Fruit fly (Drosophila melanogaster) whole organism, prepupa: Measurements from ENCODE around the gene CG13920.

Source experiments
- Blimp-1 ChIP-seq: fragments of 200-800 bp; sonication (Bioruptor generic); optimal IDR thresholded peaks from 3 replicates; lab custom pipeline; 2017; ENCODE audit warnings: missing biosample characterization, missing genetic modification characterization, mild to moderate bottlenecking, moderate library complexity, missing genetic modification reagents
- CG10631 ChIP-seq: fragments of 200-800 bp; sonication (Bioruptor generic); optimal IDR thresholded peaks from 2 replicates; lab custom pipeline; 2016; ENCODE audit warnings: missing biosample characterization, missing genetic modification characterization
- CG10669 ChIP-seq: fragments of 200-800 bp; sonication (Bioruptor generic); optimal IDR thresholded peaks from 3 replicates; lab custom pipeline; 2018; ENCODE audit warnings: missing biosample characterization, mild to moderate bottlenecking, missing genetic modification characterization, moderate library complexity
- CG11294 ChIP-seq: fragments of 200-800 bp; sonication (Bioruptor generic); IDR thresholded peaks from 2 replicates; pipeline ENCODE4 v1.3.6; 2022; ENCODE audit warnings: missing biosample characterization, missing genetic modification characterization
- CG11762 ChIP-seq: fragments of 200-800 bp; sonication (Bioruptor generic); optimal IDR thresholded peaks from 3 replicates; lab custom pipeline; 2016; ENCODE audit warnings: missing biosample characterization, missing genetic modification characterization; ENCODE audit not compliant: insufficient read depth
- CG15336 ChIP-seq: fragments of 200-800 bp; sonication (Bioruptor generic); IDR thresholded peaks from 2 replicates; pipeline ENCODE4 v1.3.6; 2022; ENCODE audit warnings: missing biosample characterization, missing genetic modification characterization
- CG1621 ChIP-seq: fragments of 200-800 bp; sonication (Bioruptor generic); optimal IDR thresholded peaks from 3 replicates; lab custom pipeline; 2018; ENCODE audit warnings: missing biosample characterization, mild to moderate bottlenecking, missing genetic modification characterization
- CG3032 ChIP-seq: fragments of 200-800 bp; optimal IDR thresholded peaks from 2 replicates; lab custom pipeline; 2019; ENCODE audit warnings: missing biosample characterization, mild to moderate bottlenecking, missing genetic modification characterization, moderate library complexity
- CG31627 ChIP-seq: fragments of 200-800 bp; sonication (Bioruptor generic); optimal IDR thresholded peaks from 3 replicates; lab custom pipeline; 2016; ENCODE audit warnings: missing biosample characterization, missing genetic modification characterization
- CG32006 ChIP-seq: fragments of 200-800 bp; sonication (Bioruptor generic); optimal IDR thresholded peaks from 3 replicates; lab custom pipeline; 2017; ENCODE audit warnings: missing biosample characterization, mild to moderate bottlenecking, missing genetic modification characterization
- CG34406 ChIP-seq: fragments of 200-800 bp; sonication (Bioruptor generic); optimal IDR thresholded peaks from 3 replicates; lab custom pipeline; 2016; ENCODE audit warnings: missing biosample characterization, missing genetic modification characterization
- CG3919 ChIP-seq: fragments of 200-800 bp; sonication (Bioruptor generic); optimal IDR thresholded peaks from 3 replicates; lab custom pipeline; 2016; ENCODE audit warnings: missing biosample characterization, missing genetic modification characterization
- CG4318 ChIP-seq: fragments of 200-800 bp; sonication (Bioruptor generic); optimal IDR thresholded peaks from 3 replicates; lab custom pipeline; 2017; ENCODE audit warnings: missing biosample characterization, mild to moderate bottlenecking, missing genetic modification characterization
- CG6792 ChIP-seq: fragments of 200-800 bp; sonication (Bioruptor generic); optimal IDR thresholded peaks from 3 replicates; lab custom pipeline; 2016; ENCODE audit warnings: missing biosample characterization, missing genetic modification characterization
- CG6808 ChIP-seq: fragments of 200-800 bp; sonication (Bioruptor generic); optimal IDR thresholded peaks from 3 replicates; lab custom pipeline; 2017; ENCODE audit warnings: missing biosample characterization, missing genetic modification characterization, mild to moderate bottlenecking, moderate library complexity, missing genetic modification reagents
- CG6854 ChIP-seq: fragments of 200-800 bp; sonication (Bioruptor generic); optimal IDR thresholded peaks from 2 replicates; lab custom pipeline; 2017; ENCODE audit warnings: missing biosample characterization, mild to moderate bottlenecking, missing genetic modification characterization
- CG7368 ChIP-seq: fragments of 200-800 bp; sonication (Bioruptor generic); optimal IDR thresholded peaks from 3 replicates; lab custom pipeline; 2016; ENCODE audit warnings: missing biosample characterization, missing genetic modification characterization
- CG8119 ChIP-seq: fragments of 200-800 bp; sonication (Bioruptor generic); IDR thresholded peaks from 3 replicates; pipeline ENCODE4 v1.3.6; 2022; ENCODE audit warnings: missing biosample characterization, missing genetic modification characterization
- CG8632 ChIP-seq: fragments of 200-800 bp; sonication (Bioruptor generic); optimal IDR thresholded peaks from 3 replicates; lab custom pipeline; 2016; ENCODE audit warnings: missing biosample characterization, missing genetic modification characterization
- CG9139 ChIP-seq: fragments of 200-800 bp; sonication (Bioruptor generic); optimal IDR thresholded peaks from 3 replicates; lab custom pipeline; 2017; ENCODE audit warnings: missing biosample characterization, mild to moderate bottlenecking, missing genetic modification characterization
- Eip78C ChIP-seq: fragments of 200-800 bp; sonication (Bioruptor generic); peaks from one replicate; lab custom pipeline; 2016; ENCODE audit warnings: missing biosample characterization, missing genetic modification characterization
- Eip93F ChIP-seq: fragments of 200-800 bp; sonication (Bioruptor generic); optimal IDR thresholded peaks from 2 replicates; lab custom pipeline; 2016; ENCODE audit warnings: missing biosample characterization, mild to moderate bottlenecking, missing genetic modification characterization
- Ets21C ChIP-seq: fragments of 200-800 bp; sonication (Bioruptor generic); optimal IDR thresholded peaks from 3 replicates; lab custom pipeline; 2016; ENCODE audit warnings: missing biosample characterization, missing genetic modification characterization
- Ets96B ChIP-seq: fragments of 200-800 bp; optimal IDR thresholded peaks from 2 replicates; lab custom pipeline; 2019; ENCODE audit warnings: missing biosample characterization, mild to moderate bottlenecking, missing genetic modification characterization, moderate library complexity
- Gug ChIP-seq: fragments of 200-800 bp; sonication (Bioruptor generic); IDR thresholded peaks from 2 replicates; pipeline ENCODE4 v1.3.6; 2022; ENCODE audit warnings: missing biosample characterization, missing genetic modification characterization
- Hr38 ChIP-seq: sonication (Bioruptor generic); optimal IDR thresholded peaks from 2 replicates; lab custom pipeline; 2016; ENCODE audit warnings: missing biosample characterization, missing genetic modification characterization
- Hr39 ChIP-seq: fragments of 200-800 bp; sonication (Bioruptor generic); optimal IDR thresholded peaks from 2 replicates; lab custom pipeline; 2016; ENCODE audit warnings: missing biosample characterization, missing genetic modification characterization
- Hr4 ChIP-seq: fragments of 200-800 bp; sonication (Bioruptor generic); optimal IDR thresholded peaks from 3 replicates; lab custom pipeline; 2016; ENCODE audit warnings: missing biosample characterization, missing genetic modification characterization
- Lpt ChIP-seq: fragments of 200-800 bp; sonication (Bioruptor generic); optimal IDR thresholded peaks from 3 replicates; lab custom pipeline; 2016; ENCODE audit warnings: missing biosample characterization, missing genetic modification characterization
- Met ChIP-seq: fragments of 200-800 bp; sonication (Bioruptor generic); optimal IDR thresholded peaks from 3 replicates; lab custom pipeline; 2016; ENCODE audit warnings: missing biosample characterization, missing genetic modification characterization
- OdsH ChIP-seq: fragments of 200-800 bp; sonication (Bioruptor generic); optimal IDR thresholded peaks from 3 replicates; lab custom pipeline; 2016; ENCODE audit warnings: missing biosample characterization, missing genetic modification characterization
- Smox ChIP-seq: fragments of 200-800 bp; sonication (Bioruptor generic); optimal IDR thresholded peaks from 3 replicates; lab custom pipeline; 2016; ENCODE audit warnings: missing biosample characterization, missing genetic modification characterization
- Sox102F ChIP-seq: fragments of 200-800 bp; sonication (Bioruptor generic); optimal IDR thresholded peaks from 2 replicates; lab custom pipeline; 2016; ENCODE audit warnings: missing biosample characterization, mild to moderate bottlenecking, missing genetic modification characterization
- Sox14 ChIP-seq: fragments of 200-800 bp; sonication (Bioruptor generic); optimal IDR thresholded peaks from 3 replicates; lab custom pipeline; 2016; ENCODE audit warnings: missing biosample characterization, missing genetic modification characterization
- Sox15 ChIP-seq: fragments of 200-800 bp; sonication (Bioruptor generic); optimal IDR thresholded peaks from 3 replicates; lab custom pipeline; 2016; ENCODE audit warnings: missing biosample characterization, missing genetic modification characterization
- achi ChIP-seq: fragments of 200-800 bp; sonication (Bioruptor generic); optimal IDR thresholded peaks from 3 replicates; lab custom pipeline; 2016; ENCODE audit warnings: missing biosample characterization, missing genetic modification characterization
- cyc ChIP-seq: fragments of 200-800 bp; sonication (Bioruptor generic); optimal IDR thresholded peaks from 3 replicates; lab custom pipeline; 2016; ENCODE audit warnings: missing biosample characterization, missing genetic modification characterization
- dac ChIP-seq: fragments of 200-800 bp; sonication (Bioruptor generic); optimal IDR thresholded peaks from 2 replicates; lab custom pipeline; 2017; ENCODE audit warnings: missing biosample characterization, mild to moderate bottlenecking, missing genetic modification characterization
- dsx ChIP-seq: fragments of 200-800 bp; optimal IDR thresholded peaks from 3 replicates; lab custom pipeline; 2019; ENCODE audit warnings: missing biosample characterization, mild to moderate bottlenecking, missing genetic modification characterization, moderate library complexity; ENCODE audit not compliant: poor library complexity, severe bottlenecking
- esn ChIP-seq: fragments of 200-800 bp; sonication (Bioruptor generic); optimal IDR thresholded peaks from 2 replicates; lab custom pipeline; 2016; ENCODE audit warnings: missing biosample characterization, mild to moderate bottlenecking, missing genetic modification characterization, moderate library complexity
- fd59A ChIP-seq: fragments of 200-800 bp; sonication (Bioruptor generic); optimal IDR thresholded peaks from 2 replicates; lab custom pipeline; 2017; ENCODE audit warnings: missing biosample characterization, mild to moderate bottlenecking, missing genetic modification characterization, missing genetic modification reagents
- fd85E ChIP-seq: fragments of 200-800 bp; sonication (Bioruptor generic); optimal IDR thresholded peaks from 3 replicates; lab custom pipeline; 2016; ENCODE audit warnings: missing biosample characterization, missing genetic modification characterization
- fkh ChIP-seq: fragments of 200-800 bp; sonication (Bioruptor generic); optimal IDR thresholded peaks from 3 replicates; lab custom pipeline; 2017; ENCODE audit warnings: missing biosample characterization, mild to moderate bottlenecking, missing genetic modification characterization, moderate library complexity
- lz ChIP-seq: fragments of 200-800 bp; sonication (Bioruptor generic); optimal IDR thresholded peaks from 3 replicates; lab custom pipeline; 2016; ENCODE audit warnings: missing biosample characterization, missing genetic modification characterization
- net ChIP-seq: fragments of 200-800 bp; sonication (Bioruptor generic); optimal IDR thresholded peaks from 3 replicates; lab custom pipeline; 2016; ENCODE audit warnings: missing biosample characterization, missing genetic modification characterization
- pdm3 ChIP-seq: fragments of 200-800 bp; sonication (Bioruptor generic); optimal IDR thresholded peaks from 3 replicates; lab custom pipeline; 2016; ENCODE audit warnings: missing biosample characterization, missing genetic modification characterization
- salr ChIP-seq, 2 experiments: fragments of 200-800 bp; sonication (Bioruptor generic); optimal IDR thresholded peaks; 3 replicates each; lab custom pipeline; 2016 to 2018; ENCODE audit warnings: missing biosample characterization in 2 of 2, missing genetic modification characterization in 2 of 2, mild to moderate bottlenecking in 1 of 2
- spab ChIP-seq: fragments of 200-800 bp; sonication (Bioruptor generic); optimal IDR thresholded peaks from 2 replicates; lab custom pipeline; 2017; ENCODE audit warnings: missing biosample characterization, mild to moderate bottlenecking, missing genetic modification characterization, missing genetic modification reagents
- ss ChIP-seq, 2 experiments: fragments of 200-800 bp; sonication (Bioruptor generic); optimal IDR thresholded peaks; 2 replicates in 1 of 2; 3 replicates in 1 of 2; lab custom pipeline; 2017 to 2018; ENCODE audit warnings: mild to moderate bottlenecking in 2 of 2, missing biosample characterization in 2 of 2, missing genetic modification characterization in 2 of 2, moderate library complexity in 1 of 2
- svp ChIP-seq: fragments of 200-800 bp; sonication (Bioruptor generic); peaks from one replicate; lab custom pipeline; 2016; ENCODE audit warnings: missing biosample characterization, missing genetic modification characterization
- topi ChIP-seq: fragments of 200-800 bp; sonication (Bioruptor generic); optimal IDR thresholded peaks from 3 replicates; lab custom pipeline; 2016; ENCODE audit warnings: missing biosample characterization, missing genetic modification characterization
- vri ChIP-seq: fragments of 200-800 bp; sonication (Bioruptor generic); optimal IDR thresholded peaks from 3 replicates; lab custom pipeline; 2016; ENCODE audit warnings: missing biosample characterization, mild to moderate bottlenecking, missing genetic modification characterization

Gene CG13920

dm6 chr3L:1652700-1653200 lies 4.0 kb downstream of the CG13920 start, which contains the start of the genes CG7970 and Vta1:
CG7970 (plus strand) TSS chr3L:1652750.
Vta1 (minus strand) TSS chr3L:1652900.
- TF ChIP-seq CG1621 (tag; lab: Kevin White, UChicago) = peak; percentile 80
- no peak for TF ChIP-seq CG4318 (GFP tag; lab: Kevin White, UChicago)
- TF ChIP-seq ss (GFP tag; optimal IDR thresholded peaks at IDR 0.05; lab: Kevin White, UChicago) = no peak
- no peak for TF ChIP-seq Blimp-1 (GFP tag; lab: Kevin White, UChicago)
- TF ChIP-seq topi = no peak
- TF ChIP-seq pdm3 (GFP tag; lab: Kevin White, UChicago) = no peak
- TF ChIP-seq Smox (GFP tag; lab: Kevin White, UChicago) = no peak
- TF ChIP-seq achi = no peak
- TF ChIP-seq CG6808 = peak; percentile 83
- TF ChIP-seq dac = no peak
- TF ChIP-seq Sox102F (GFP tag; lab: Kevin White, UChicago) = no peak
- peak; percentile 42 for TF ChIP-seq Lpt
- no peak for TF ChIP-seq CG3032 (tag; lab: Kevin White, UChicago)
- TF ChIP-seq CG15336 = peak; percentile 43; the same call in 1 of the 2 replicates
- TF ChIP-seq CG6792 (GFP tag; lab: Kevin White, UChicago) = no peak
- TF ChIP-seq OdsH (GFP tag; lab: Kevin White, UChicago) = no peak
- TF ChIP-seq vri (GFP tag; lab: Kevin White, UChicago) = no peak
- TF ChIP-seq CG10631 (GFP tag; lab: Kevin White, UChicago) = no peak
- peak; percentile 79 for TF ChIP-seq CG6854 (GFP tag; lab: Kevin White, UChicago)
- peak; percentile 13; the same call in 1 of the 2 replicates for TF ChIP-seq Gug (GFP tag; lab: Robert Waterston, UW)
- no peak for TF ChIP-seq CG34406 (GFP tag; lab: Kevin White, UChicago)
- TF ChIP-seq salr (GFP tag; optimal IDR thresholded peaks at IDR 0.05; lab: Kevin White, UChicago) = peak in 1 of 2 experiments; percentile 45
- no peak for TF ChIP-seq Hr4 (GFP tag; lab: Kevin White, UChicago)
- TF ChIP-seq CG11762 = peak; percentile 21
- TF ChIP-seq fkh (GFP tag; lab: Kevin White, UChicago) = no peak
- TF ChIP-seq CG32006 (GFP tag; lab: Kevin White, UChicago) = no peak
- peak; percentile 55 for TF ChIP-seq CG8119
- TF ChIP-seq CG31627 (GFP tag; lab: Kevin White, UChicago) = no peak
- TF ChIP-seq esn (GFP tag; lab: Kevin White, UChicago) = no peak
- no peak for TF ChIP-seq CG3919 (GFP tag; lab: Kevin White, UChicago)
- TF ChIP-seq Sox15 (GFP tag; lab: Kevin White, UChicago) = no peak
- TF ChIP-seq Ets21C (GFP tag; lab: Kevin White, UChicago) = no peak
- TF ChIP-seq CG10669 (GFP tag; lab: Kevin White, UChicago) = no peak
- peak; percentile 94 for TF ChIP-seq svp (GFP tag; lab: Kevin White, UChicago)
- TF ChIP-seq CG11294 = no peak
- TF ChIP-seq Eip78C = no peak
- no peak for TF ChIP-seq Ets96B (tag; lab: Kevin White, UChicago)
- peak; percentile 9 for TF ChIP-seq CG7368 (GFP tag; lab: Kevin White, UChicago)
- no peak for TF ChIP-seq CG8632
- no peak for TF ChIP-seq lz (GFP tag; lab: Kevin White, UChicago)
- no peak for TF ChIP-seq dsx (GFP tag; lab: Kevin White, UChicago)
- no peak for TF ChIP-seq Eip93F (GFP tag; lab: Kevin White, UChicago)
- TF ChIP-seq fd59A (GFP tag; lab: Kevin White, UChicago) = no peak
- no peak for TF ChIP-seq Met (GFP tag; lab: Kevin White, UChicago)
- TF ChIP-seq Hr38 (GFP tag; lab: Kevin White, UChicago) = no peak
- no peak for TF ChIP-seq Sox14
- TF ChIP-seq fd85E (GFP tag; lab: Kevin White, UChicago) = no peak
- no peak for TF ChIP-seq Hr39
- peak; percentile 79 for TF ChIP-seq net (GFP tag; lab: Kevin White, UChicago)
- TF ChIP-seq CG9139 (GFP tag; lab: Kevin White, UChicago) = peak; percentile 87
- TF ChIP-seq spab (GFP tag; lab: Kevin White, UChicago) = peak; percentile 75
- no peak for TF ChIP-seq cyc (GFP tag; lab: Kevin White, UChicago)
